Fruit fly (Drosophila melanogaster) whole organism, prepupa: Measurements from ENCODE around the gene Edc3.

Experiments
- Blimp-1 ChIP-seq: fragments of 200-800 bp; sonication (Bioruptor generic); optimal IDR thresholded peaks from 3 replicates; lab custom pipeline; 2017; ENCODE audit warnings: missing biosample characterization, missing genetic modification characterization, mild to moderate bottlenecking, moderate library complexity, missing genetic modification reagents
- CG11294 ChIP-seq: fragments of 200-800 bp; sonication (Bioruptor generic); IDR thresholded peaks from 2 replicates; pipeline ENCODE4 v1.3.6; 2022; ENCODE audit warnings: missing biosample characterization, missing genetic modification characterization
- CG11762 ChIP-seq: fragments of 200-800 bp; sonication (Bioruptor generic); optimal IDR thresholded peaks from 3 replicates; lab custom pipeline; 2016; ENCODE audit warnings: missing biosample characterization, missing genetic modification characterization; ENCODE audit not compliant: insufficient read depth
- CG11902 ChIP-seq: fragments of 200-800 bp; sonication (Bioruptor generic); optimal IDR thresholded peaks from 3 replicates; lab custom pipeline; 2016; ENCODE audit warnings: missing biosample characterization, missing genetic modification characterization
- CG1621 ChIP-seq: fragments of 200-800 bp; sonication (Bioruptor generic); optimal IDR thresholded peaks from 3 replicates; lab custom pipeline; 2018; ENCODE audit warnings: missing biosample characterization, mild to moderate bottlenecking, missing genetic modification characterization
- CG16779 ChIP-seq: fragments of 200-800 bp; sonication (Bioruptor generic); optimal IDR thresholded peaks from 3 replicates; lab custom pipeline; 2017; ENCODE audit warnings: missing biosample characterization, mild to moderate bottlenecking, missing genetic modification characterization
- CG3032 ChIP-seq: fragments of 200-800 bp; optimal IDR thresholded peaks from 2 replicates; lab custom pipeline; 2019; ENCODE audit warnings: missing biosample characterization, mild to moderate bottlenecking, missing genetic modification characterization, moderate library complexity
- CG31627 ChIP-seq: fragments of 200-800 bp; sonication (Bioruptor generic); optimal IDR thresholded peaks from 3 replicates; lab custom pipeline; 2016; ENCODE audit warnings: missing biosample characterization, missing genetic modification characterization
- CG32006 ChIP-seq: fragments of 200-800 bp; sonication (Bioruptor generic); optimal IDR thresholded peaks from 3 replicates; lab custom pipeline; 2017; ENCODE audit warnings: missing biosample characterization, mild to moderate bottlenecking, missing genetic modification characterization
- CG34406 ChIP-seq: fragments of 200-800 bp; sonication (Bioruptor generic); optimal IDR thresholded peaks from 3 replicates; lab custom pipeline; 2016; ENCODE audit warnings: missing biosample characterization, missing genetic modification characterization
- CG3919 ChIP-seq: fragments of 200-800 bp; sonication (Bioruptor generic); optimal IDR thresholded peaks from 3 replicates; lab custom pipeline; 2016; ENCODE audit warnings: missing biosample characterization, missing genetic modification characterization
- CG6163 ChIP-seq: fragments of 200-800 bp; sonication (Bioruptor generic); IDR thresholded peaks from 3 replicates; pipeline ENCODE4 v1.3.6; 2022; ENCODE audit warnings: missing biosample characterization, missing genetic modification characterization
- CG6276 ChIP-seq: fragments of 200-800 bp; sonication (Bioruptor generic); optimal IDR thresholded peaks from 2 replicates; lab custom pipeline; 2017; ENCODE audit warnings: missing biosample characterization, mild to moderate bottlenecking, missing genetic modification characterization
- CG6792 ChIP-seq: fragments of 200-800 bp; sonication (Bioruptor generic); optimal IDR thresholded peaks from 3 replicates; lab custom pipeline; 2016; ENCODE audit warnings: missing biosample characterization, missing genetic modification characterization
- CG6808 ChIP-seq: fragments of 200-800 bp; sonication (Bioruptor generic); optimal IDR thresholded peaks from 3 replicates; lab custom pipeline; 2017; ENCODE audit warnings: missing biosample characterization, missing genetic modification characterization, mild to moderate bottlenecking, moderate library complexity, missing genetic modification reagents
- CG7368 ChIP-seq: fragments of 200-800 bp; sonication (Bioruptor generic); optimal IDR thresholded peaks from 3 replicates; lab custom pipeline; 2016; ENCODE audit warnings: missing biosample characterization, missing genetic modification characterization
- CG8119 ChIP-seq: fragments of 200-800 bp; sonication (Bioruptor generic); IDR thresholded peaks from 3 replicates; pipeline ENCODE4 v1.3.6; 2022; ENCODE audit warnings: missing biosample characterization, missing genetic modification characterization
- CG8319 ChIP-seq: fragments of 200-800 bp; sonication (Bioruptor generic); optimal IDR thresholded peaks from 3 replicates; lab custom pipeline; 2016; ENCODE audit warnings: missing biosample characterization, missing genetic modification characterization
- CG9139 ChIP-seq: fragments of 200-800 bp; sonication (Bioruptor generic); optimal IDR thresholded peaks from 3 replicates; lab custom pipeline; 2017; ENCODE audit warnings: missing biosample characterization, mild to moderate bottlenecking, missing genetic modification characterization
- Eip75B ChIP-seq: fragments of 200-800 bp; sonication (Bioruptor generic); optimal IDR thresholded peaks from 3 replicates; lab custom pipeline; 2016; ENCODE audit warnings: missing biosample characterization, missing genetic modification characterization
- Eip93F ChIP-seq: fragments of 200-800 bp; sonication (Bioruptor generic); optimal IDR thresholded peaks from 2 replicates; lab custom pipeline; 2016; ENCODE audit warnings: missing biosample characterization, mild to moderate bottlenecking, missing genetic modification characterization
- Ets96B ChIP-seq: fragments of 200-800 bp; optimal IDR thresholded peaks from 2 replicates; lab custom pipeline; 2019; ENCODE audit warnings: missing biosample characterization, mild to moderate bottlenecking, missing genetic modification characterization, moderate library complexity
- Hr38 ChIP-seq: sonication (Bioruptor generic); optimal IDR thresholded peaks from 2 replicates; lab custom pipeline; 2016; ENCODE audit warnings: missing biosample characterization, missing genetic modification characterization
- Hr39 ChIP-seq: fragments of 200-800 bp; sonication (Bioruptor generic); optimal IDR thresholded peaks from 2 replicates; lab custom pipeline; 2016; ENCODE audit warnings: missing biosample characterization, missing genetic modification characterization
- Lpt ChIP-seq: fragments of 200-800 bp; sonication (Bioruptor generic); optimal IDR thresholded peaks from 3 replicates; lab custom pipeline; 2016; ENCODE audit warnings: missing biosample characterization, missing genetic modification characterization
- Met ChIP-seq: fragments of 200-800 bp; sonication (Bioruptor generic); optimal IDR thresholded peaks from 3 replicates; lab custom pipeline; 2016; ENCODE audit warnings: missing biosample characterization, missing genetic modification characterization
- OdsH ChIP-seq: fragments of 200-800 bp; sonication (Bioruptor generic); optimal IDR thresholded peaks from 3 replicates; lab custom pipeline; 2016; ENCODE audit warnings: missing biosample characterization, missing genetic modification characterization
- Smox ChIP-seq: fragments of 200-800 bp; sonication (Bioruptor generic); optimal IDR thresholded peaks from 3 replicates; lab custom pipeline; 2016; ENCODE audit warnings: missing biosample characterization, missing genetic modification characterization
- Sox102F ChIP-seq: fragments of 200-800 bp; sonication (Bioruptor generic); optimal IDR thresholded peaks from 2 replicates; lab custom pipeline; 2016; ENCODE audit warnings: missing biosample characterization, mild to moderate bottlenecking, missing genetic modification characterization
- Sox15 ChIP-seq: fragments of 200-800 bp; sonication (Bioruptor generic); optimal IDR thresholded peaks from 3 replicates; lab custom pipeline; 2016; ENCODE audit warnings: missing biosample characterization, missing genetic modification characterization
- acj6 ChIP-seq: fragments of 200-800 bp; sonication (Bioruptor generic); optimal IDR thresholded peaks from 3 replicates; lab custom pipeline; 2016; ENCODE audit warnings: missing biosample characterization, missing genetic modification characterization
- cyc ChIP-seq: fragments of 200-800 bp; sonication (Bioruptor generic); optimal IDR thresholded peaks from 3 replicates; lab custom pipeline; 2016; ENCODE audit warnings: missing biosample characterization, missing genetic modification characterization
- dac ChIP-seq: fragments of 200-800 bp; sonication (Bioruptor generic); optimal IDR thresholded peaks from 2 replicates; lab custom pipeline; 2017; ENCODE audit warnings: missing biosample characterization, mild to moderate bottlenecking, missing genetic modification characterization
- dsx ChIP-seq: fragments of 200-800 bp; optimal IDR thresholded peaks from 3 replicates; lab custom pipeline; 2019; ENCODE audit warnings: missing biosample characterization, mild to moderate bottlenecking, missing genetic modification characterization, moderate library complexity; ENCODE audit not compliant: poor library complexity, severe bottlenecking
- esn ChIP-seq: fragments of 200-800 bp; sonication (Bioruptor generic); optimal IDR thresholded peaks from 2 replicates; lab custom pipeline; 2016; ENCODE audit warnings: missing biosample characterization, mild to moderate bottlenecking, missing genetic modification characterization, moderate library complexity
- fd59A ChIP-seq: fragments of 200-800 bp; sonication (Bioruptor generic); optimal IDR thresholded peaks from 2 replicates; lab custom pipeline; 2017; ENCODE audit warnings: missing biosample characterization, mild to moderate bottlenecking, missing genetic modification characterization, missing genetic modification reagents
- fkh ChIP-seq: fragments of 200-800 bp; sonication (Bioruptor generic); optimal IDR thresholded peaks from 3 replicates; lab custom pipeline; 2017; ENCODE audit warnings: missing biosample characterization, mild to moderate bottlenecking, missing genetic modification characterization, moderate library complexity
- lz ChIP-seq: fragments of 200-800 bp; sonication (Bioruptor generic); optimal IDR thresholded peaks from 3 replicates; lab custom pipeline; 2016; ENCODE audit warnings: missing biosample characterization, missing genetic modification characterization
- net ChIP-seq: fragments of 200-800 bp; sonication (Bioruptor generic); optimal IDR thresholded peaks from 3 replicates; lab custom pipeline; 2016; ENCODE audit warnings: missing biosample characterization, missing genetic modification characterization
- pdm3 ChIP-seq: fragments of 200-800 bp; sonication (Bioruptor generic); optimal IDR thresholded peaks from 3 replicates; lab custom pipeline; 2016; ENCODE audit warnings: missing biosample characterization, missing genetic modification characterization
- salr ChIP-seq, 2 experiments: fragments of 200-800 bp; sonication (Bioruptor generic); optimal IDR thresholded peaks; 3 replicates each; lab custom pipeline; 2016 to 2018; ENCODE audit warnings: missing biosample characterization in 2 of 2, missing genetic modification characterization in 2 of 2, mild to moderate bottlenecking in 1 of 2
- spab ChIP-seq: fragments of 200-800 bp; sonication (Bioruptor generic); optimal IDR thresholded peaks from 2 replicates; lab custom pipeline; 2017; ENCODE audit warnings: missing biosample characterization, mild to moderate bottlenecking, missing genetic modification characterization, missing genetic modification reagents
- ss ChIP-seq, 2 experiments: fragments of 200-800 bp; sonication (Bioruptor generic); optimal IDR thresholded peaks; 2 replicates in 1 of 2; 3 replicates in 1 of 2; lab custom pipeline; 2017 to 2018; ENCODE audit warnings: mild to moderate bottlenecking in 2 of 2, missing biosample characterization in 2 of 2, missing genetic modification characterization in 2 of 2, moderate library complexity in 1 of 2
- svp ChIP-seq: fragments of 200-800 bp; sonication (Bioruptor generic); peaks from one replicate; lab custom pipeline; 2016; ENCODE audit warnings: missing biosample characterization, missing genetic modification characterization
- topi ChIP-seq: fragments of 200-800 bp; sonication (Bioruptor generic); optimal IDR thresholded peaks from 3 replicates; lab custom pipeline; 2016; ENCODE audit warnings: missing biosample characterization, missing genetic modification characterization

Edc3 gene

dm6 chr3L:17566335-17567242 is 36.9 kb upstream of the Edc3 start (continued):
- TF ChIP-seq ss (GFP tag; optimal IDR thresholded peaks at IDR 0.05; lab: Kevin White, UChicago) (peak; percentile 82 to 84), svp (peak; percentile 97), Sox15 (GFP tag; lab: Kevin White, UChicago) (peak; percentile 72), dac (GFP tag; lab: Kevin White, UChicago) (peak; percentile 59), Hr39 (GFP tag; lab: Kevin White, UChicago) (peak; percentile 61), Sox102F (GFP tag; lab: Kevin White, UChicago) (peak; percentile 77), acj6 (GFP tag; lab: Kevin White, UChicago) (peak; percentile 87), CG34406 (GFP tag; lab: Kevin White, UChicago) (peak; percentile 87), CG7368 (peak; percentile 73), CG11294 (peak; percentile 87), CG1621 (tag; lab: Kevin White, UChicago) (peak; percentile 70), net (peak; percentile 86), Eip93F (GFP tag; lab: Kevin White, UChicago) (peak; percentile 65), cyc (peak; percentile 66), CG6792 (GFP tag; lab: Kevin White, UChicago) (peak; percentile 87), Eip75B (GFP tag; lab: Kevin White, UChicago) (peak; percentile 83), Met (peak; percentile 80), Smox (GFP tag; lab: Kevin White, UChicago) (peak; percentile 77), Hr38 (no peak), fkh (GFP tag; lab: Kevin White, UChicago) (peak; percentile 8), pdm3 (GFP tag; lab: Kevin White, UChicago) (peak; percentile 84), CG6163 (GFP tag; lab: Robert Waterston, UW) (peak; percentile 53; the same call in 2 of the 3 replicates), CG8319 (peak; percentile 60), CG31627 (GFP tag; lab: Kevin White, UChicago) (peak; percentile 74), topi (GFP tag; lab: Kevin White, UChicago) (peak; percentile 72), CG32006 (GFP tag; lab: Kevin White, UChicago) (peak; percentile 93), CG3919 (peak; percentile 86), lz (GFP tag; lab: Kevin White, UChicago) (peak; percentile 76), CG3032 (tag; lab: Kevin White, UChicago) (peak; percentile 84), CG16779 (tag; lab: Kevin White, UChicago) (peak; percentile 70), dsx (peak; percentile 75)

dm6 chr3L:17563536-17564257 is 34.0 kb upstream of the Edc3 start:
- peak; percentile 70 for TF ChIP-seq Eip75B (GFP tag; lab: Kevin White, UChicago)
- TF ChIP-seq Lpt (GFP tag; lab: Kevin White, UChicago) = peak; percentile 74
- TF ChIP-seq OdsH = no peak
- TF ChIP-seq esn (GFP tag; lab: Kevin White, UChicago) = peak; percentile 46
- TF ChIP-seq CG7368 = no peak
- peak; percentile 15 for TF ChIP-seq net
- no peak for TF ChIP-seq fd59A (GFP tag; lab: Kevin White, UChicago)
- TF ChIP-seq Ets96B (tag; lab: Kevin White, UChicago) = peak; percentile 31
- peak; percentile 32 for TF ChIP-seq CG6808
- TF ChIP-seq dsx = peak; percentile 66
- no peak for TF ChIP-seq Sox15 (GFP tag; lab: Kevin White, UChicago)
- TF ChIP-seq CG6276 (GFP tag; lab: Kevin White, UChicago) = peak; percentile 21
- TF ChIP-seq spab (GFP tag; lab: Kevin White, UChicago) = no peak
- peak; percentile 69 to 78 for TF ChIP-seq ss (GFP tag; optimal IDR thresholded peaks at IDR 0.05; lab: Kevin White, UChicago)
- no peak for TF ChIP-seq CG11762 (GFP tag; lab: Kevin White, UChicago)
- TF ChIP-seq Smox (GFP tag; lab: Kevin White, UChicago) = no peak
- TF ChIP-seq CG11294 = no peak
- peak; percentile 54; the same call in 1 of the 3 replicates for TF ChIP-seq CG8119 (GFP tag; lab: Robert Waterston, UW)
- TF ChIP-seq svp = peak; percentile 87
- peak; percentile 68 for TF ChIP-seq Blimp-1 (GFP tag; lab: Kevin White, UChicago)
- no peak for TF ChIP-seq cyc
- peak; percentile 73 for TF ChIP-seq CG16779 (tag; lab: Kevin White, UChicago)
- TF ChIP-seq CG9139 (GFP tag; lab: Kevin White, UChicago) = peak; percentile 29
- no peak for TF ChIP-seq Sox102F (GFP tag; lab: Kevin White, UChicago)
- TF ChIP-seq CG11902 = no peak
- no peak for TF ChIP-seq fkh (GFP tag; lab: Kevin White, UChicago)
- TF ChIP-seq CG1621 (tag; lab: Kevin White, UChicago) = peak; percentile 49
- peak in 1 of 2 experiments; percentile 4 for TF ChIP-seq salr (GFP tag; optimal IDR thresholded peaks at IDR 0.05; lab: Kevin White, UChicago)
